Worm (Caenorhabditis elegans) whole organism, L1 larva: ENCODE data around the gene xpo-3.

Experiments
- aha-1 ChIP-seq: fragments of 150-350 bp; optimal IDR thresholded peaks from 2 replicates; lab custom pipeline; 2014; ENCODE audit warnings: missing biosample characterization, missing genetic modification characterization
- ama-1 ChIP-seq: fragments of 150-350 bp; optimal IDR thresholded peaks from 2 replicates; lab custom pipeline; 2014
- ceh-8 ChIP-seq: fragments of 200-800 bp; sonication (Bioruptor generic); optimal IDR thresholded peaks from 2 replicates; lab custom pipeline; 2018; ENCODE audit warnings: mild to moderate bottlenecking, missing genetic modification characterization, moderate library complexity, missing compliant biosample characterization
- ces-1 ChIP-seq: fragments of 150-350 bp; optimal IDR thresholded peaks from 2 replicates; lab custom pipeline; 2014; ENCODE audit warnings: missing biosample characterization, missing genetic modification reagents, missing genetic modification characterization
- elt-2 ChIP-seq: sonication (generic microtip); optimal IDR thresholded peaks from 2 replicates; lab custom pipeline; 2016; ENCODE audit warnings: missing genetic modification characterization, mild to moderate bottlenecking, inconsistent platforms, missing compliant biosample characterization, missing genetic modification reagents
- lin-13 ChIP-seq: fragments of 150-350 bp; optimal IDR thresholded peaks from 2 replicates; lab custom pipeline; 2014; ENCODE audit warnings: missing biosample characterization, missing genetic modification reagents, missing genetic modification characterization
- lin-15B ChIP-seq: fragments of 150-350 bp; sonication (generic microtip); optimal IDR thresholded peaks from 3 replicates; lab custom pipeline; 2014; ENCODE audit warnings: missing biosample characterization, missing genetic modification characterization
- nhr-11 ChIP-seq: fragments of 150-350 bp; optimal IDR thresholded peaks from 2 replicates; lab custom pipeline; 2014; ENCODE audit warnings: missing biosample characterization, missing genetic modification characterization
- nhr-237 ChIP-seq: fragments of 150-350 bp; optimal IDR thresholded peaks from 2 replicates; lab custom pipeline; 2014; ENCODE audit warnings: missing biosample characterization, missing genetic modification characterization
- nhr-47 ChIP-seq: sonication (generic microtip); optimal IDR thresholded peaks from 2 replicates; lab custom pipeline; 2016; ENCODE audit warnings: mild to moderate bottlenecking, missing genetic modification characterization, moderate library complexity, missing compliant biosample characterization
- pqm-1 ChIP-seq: sonication (generic microtip); optimal IDR thresholded peaks from 3 replicates; lab custom pipeline; 2017; ENCODE audit warnings: missing biosample characterization, missing genetic modification characterization
- swsn-7 ChIP-seq: sonication (generic microtip); optimal IDR thresholded peaks from 2 replicates; lab custom pipeline; 2016; ENCODE audit warnings: missing genetic modification characterization, missing compliant biosample characterization

DNA sequence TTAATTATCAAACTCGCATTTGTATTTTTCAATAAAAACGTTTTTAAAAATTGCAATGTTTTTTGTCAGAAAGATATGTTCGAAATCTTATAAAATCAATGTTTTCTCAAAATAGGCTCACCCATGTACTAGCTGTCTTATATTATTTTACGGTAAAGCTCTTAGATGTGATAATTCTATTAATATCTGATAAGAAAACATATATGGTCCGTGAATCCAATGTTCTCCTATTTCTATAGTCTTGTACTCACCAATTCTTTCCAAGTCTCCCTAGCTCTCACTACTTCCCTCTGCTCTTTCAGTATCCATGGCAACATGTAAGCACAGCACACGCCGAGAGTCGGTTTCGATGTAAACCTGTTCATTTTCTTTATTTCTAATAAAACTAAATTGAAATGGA is 9.9 kb upstream of the xpo-3 start, which contains the start of gene bbs-2:
- TF ChIP-seq nhr-11 (tag; lab: Kevin White, UChicago) (no peak), pqm-1 (tag; lab: Kevin White, UChicago) (no peak), swsn-7 (tag; lab: Kevin White, UChicago) (no peak), aha-1 (tag; lab: Kevin White, UChicago) (no peak), ceh-8 (GFP tag; lab: Kevin White, UChicago) (no peak), ces-1 (GFP tag; lab: Kevin White, UChicago) (no peak), ama-1 (lab: Kevin White, UChicago) (no peak), lin-15B (no peak), lin-13 (no peak), elt-2 (tag; lab: Kevin White, UChicago) (no peak), nhr-47 (tag; lab: Kevin White, UChicago) (no peak), nhr-237 (no peak)
